Fruit fly (Drosophila melanogaster): ENCODE results near the gene Noc1.

The Noc1 gene

DNA sequence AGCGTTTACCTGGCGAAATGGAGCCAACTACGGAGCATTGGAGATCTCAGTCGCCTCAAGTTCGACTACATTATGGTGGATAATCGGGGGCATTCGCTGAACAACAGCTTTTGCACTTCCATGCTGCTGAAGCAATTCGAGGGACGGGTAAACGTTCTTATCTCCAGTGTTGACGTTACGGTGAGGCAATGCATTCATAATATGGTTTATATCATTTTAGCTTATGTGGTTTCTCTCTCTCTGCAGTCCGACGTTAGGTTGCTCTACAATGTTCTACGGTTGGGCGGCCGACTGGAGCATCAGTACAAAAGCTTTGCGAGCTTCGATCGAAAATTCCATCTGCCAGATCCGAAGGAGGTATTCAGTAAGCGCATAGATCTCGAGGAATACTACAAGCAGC, 8.7 kb upstream of the Noc1 start:
- TF ChIP-seq CG13296 (GFP tag; optimal IDR thresholded peaks at IDR 0.05): peak; percentile 48
- 0 out of 3 replicates have a peak, but pooled peaks have one; percentile 25 for TF ChIP-seq ci (GFP tag; IDR thresholded peaks at IDR 0.05)
- no peak for TF ChIP-seq Doc3 (GFP tag; IDR thresholded peaks at IDR 0.05; ENCODE audit: partially characterized antibody)
- peak; percentile 64 for TF ChIP-seq Med (GFP tag)
- TF ChIP-seq nom (GFP tag; optimal IDR thresholded peaks at IDR 0.05): peak; percentile 48
- TF ChIP-seq Fer1 (GFP tag; optimal IDR thresholded peaks at IDR 0.05): no peak

- TF ChIP-seq CG15011 (GFP tag; optimal IDR thresholded peaks at IDR 0.05) (no peak), CG15073 (GFP tag; optimal IDR thresholded peaks at IDR 0.05) (peak; percentile 75), Atf6 (GFP tag; IDR thresholded peaks at IDR 0.05) (0 out of 2 replicates have a peak, but pooled peaks have one; percentile 20), Med (GFP tag) (peak; percentile 45)
These were observed 4.8 kb upstream of the Noc1 start, which contains the start of gene CG6310 for dm6 chr3L:11069764-11070163. TSS of gene CG6310 (minus strand) at chr3L:11069864.

dm6 chr3L:11070372-11070854, 4.2 kb upstream of the Noc1 start, which contains the start of gene Mocs1:
TSS of gene Mocs1 (plus strand) at chr3L:11070526.
- no peak for TF ChIP-seq pnt (GFP tag; optimal IDR thresholded peaks at IDR 0.05)
- TF ChIP-seq lilli (GFP tag; optimal IDR thresholded peaks at IDR 0.05): no peak
- peak; percentile 53 for TF ChIP-seq CG32532 (GFP tag; IDR thresholded peaks at IDR 0.05)
- no peak for TF ChIP-seq CG8290 (GFP tag; optimal IDR thresholded peaks at IDR 0.05)
- peak in 1 of 2 experiments; percentile 45 for TF ChIP-seq CG8290 (tag; optimal IDR thresholded peaks at IDR 0.05)
- peak; percentile 36 for TF ChIP-seq B-H2 (GFP tag; optimal IDR thresholded peaks at IDR 0.05)
- TF ChIP-seq NfI (GFP tag; optimal IDR thresholded peaks at IDR 0.05): no peak
- peak; percentile 28; the same call in 1 of the 2 replicates for TF ChIP-seq Xrp1 (GFP tag; IDR thresholded peaks at IDR 0.05)
- TF ChIP-seq ttk (GFP tag; IDR thresholded peaks at IDR 0.05): peak; percentile 26; the same call in 1 of the 2 replicates
- TF ChIP-seq schlank (tag; optimal IDR thresholded peaks at IDR 0.05): no peak
- 0 out of 2 replicates have a peak, but pooled peaks have one; percentile 24 for TF ChIP-seq slbo (GFP tag; IDR thresholded peaks at IDR 0.05)
- TF ChIP-seq Elba2 (GFP tag; optimal IDR thresholded peaks at IDR 0.05): no peak
- TF ChIP-seq CG10267 (tag; optimal IDR thresholded peaks at IDR 0.05): peak; percentile 24
- TF ChIP-seq CG15514 (GFP tag; optimal IDR thresholded peaks at IDR 0.05): peak; percentile 53
- peak; percentile 6 for TF ChIP-seq HHEX (GFP tag; optimal IDR thresholded peaks at IDR 0.05)
- TF ChIP-seq CG17328 (GFP tag; IDR thresholded peaks at IDR 0.05): peak; percentile 30; the same call in 1 of the 2 replicates
- peak; percentile 20; the same call in 1 of the 2 replicates for TF ChIP-seq CG11085 (GFP tag; IDR thresholded peaks at IDR 0.05)
- TF ChIP-seq lab (GFP tag; optimal IDR thresholded peaks at IDR 0.05): peak; percentile 68
- TF ChIP-seq gro (GFP tag; optimal IDR thresholded peaks at IDR 0.05): peak; percentile 15
- TF ChIP-seq B-H1 (GFP tag; IDR thresholded peaks at IDR 0.05): no peak; the same call in 2 of the 3 replicates
- no peak for TF ChIP-seq exex (tag; optimal IDR thresholded peaks at IDR 0.05)
- peak; percentile 62 for TF ChIP-seq Rfx (GFP tag; IDR thresholded peaks at IDR 0.05)
- peak; percentile 38 for TF ChIP-seq Nf-YC (tag; optimal IDR thresholded peaks at IDR 0.05)
- TF ChIP-seq zfh1 (GFP tag; IDR thresholded peaks at IDR 0.05): no peak
- no peak for TF ChIP-seq slou (GFP tag; optimal IDR thresholded peaks at IDR 0.05)
- no peak for TF ChIP-seq br (optimal IDR thresholded peaks at IDR 0.05)
- TF ChIP-seq dm (GFP tag; optimal IDR thresholded peaks at IDR 0.05): no peak
- TF ChIP-seq CG12219 (GFP tag; optimal IDR thresholded peaks at IDR 0.05): no peak
- no peak for TF ChIP-seq disco-r (GFP tag; optimal IDR thresholded peaks at IDR 0.05)
- TF ChIP-seq tx (GFP tag; optimal IDR thresholded peaks at IDR 0.05): no peak
- peak; percentile 41 for TF ChIP-seq Fer1 (GFP tag; optimal IDR thresholded peaks at IDR 0.05)
- no peak for TF ChIP-seq E2f2 (GFP tag; IDR thresholded peaks at IDR 0.05)
- TF ChIP-seq CG2678 (tag; optimal IDR thresholded peaks at IDR 0.05): peak; percentile 7
- no peak for TF ChIP-seq CG10543 (GFP tag; optimal IDR thresholded peaks at IDR 0.05)
- no peak for TF ChIP-seq hkb (optimal IDR thresholded peaks at IDR 0.05)
- TF ChIP-seq hkb (GFP tag; IDR thresholded peaks at IDR 0.05): peak; percentile 17; the same call in 1 of the 2 replicates
- TF ChIP-seq ftz-f1 (GFP tag; optimal IDR thresholded peaks at IDR 0.05): peak; percentile 40
- no peak for TF ChIP-seq klu (GFP tag; IDR thresholded peaks at IDR 0.05)
- TF ChIP-seq HmgZ (tag; optimal IDR thresholded peaks at IDR 0.05): peak; percentile 38
- TF ChIP-seq pzg (GFP tag; optimal IDR thresholded peaks at IDR 0.05): peak; percentile 41
